Worm (Caenorhabditis elegans) whole organism, L1 larva: ENCODE results near the gene cpg-8.
A peak's percentile ranks its signal among the peaks of the same experiment; 100 is the strongest.

Experiments
- C04F5.9 ChIP-seq: sonication (generic microtip); optimal IDR thresholded peaks from 2 replicates; lab custom pipeline; 2016; ENCODE audit warnings: missing genetic modification characterization, missing compliant biosample characterization
- C34B4.2 ChIP-seq: sonication (generic microtip); optimal IDR thresholded peaks from 2 replicates; lab custom pipeline; 2017; ENCODE audit warnings: mild to moderate bottlenecking, missing genetic modification characterization, missing compliant biosample characterization
- Y116A8C.19 ChIP-seq: sonication (generic microtip); optimal IDR thresholded peaks from 2 replicates; lab custom pipeline; 2016; ENCODE audit warnings: missing compliant biosample characterization, missing genetic modification characterization, borderline replicate concordance
- alr-1 ChIP-seq: fragments of 200-800 bp; sonication (Bioruptor generic); optimal IDR thresholded peaks from 2 replicates; lab custom pipeline; 2018; ENCODE audit warnings: borderline replicate concordance, mild to moderate bottlenecking, missing genetic modification characterization, missing compliant biosample characterization
- ceh-63 ChIP-seq: fragments of 200-800 bp; sonication (Bioruptor generic); optimal IDR thresholded peaks from 2 replicates; lab custom pipeline; 2018; ENCODE audit warnings: mild to moderate bottlenecking, missing genetic modification characterization, missing compliant biosample characterization
- ceh-90 ChIP-seq: sonication (generic microtip); optimal IDR thresholded peaks from 2 replicates; lab custom pipeline; 2016; ENCODE audit warnings: missing genetic modification characterization, missing compliant biosample characterization
- dsc-1 ChIP-seq: sonication (generic microtip); optimal IDR thresholded peaks from 2 replicates; lab custom pipeline; 2016; ENCODE audit warnings: mild to moderate bottlenecking, missing genetic modification characterization, missing compliant biosample characterization
- efl-1 ChIP-seq, 4 experiments: fragments of 150-350 bp; optimal IDR thresholded peaks in 3 of 4; peaks in 1 of 4; 1 replicate in 1 of 4; 2 replicates in 3 of 4; lab custom pipeline; 2014; ENCODE audit warnings: missing biosample characterization in 2 of 4, missing genetic modification characterization in 2 of 4, missing genetic modification reagents in 2 of 4
- egl-13 ChIP-seq: sonication (generic microtip); optimal IDR thresholded peaks from 2 replicates; lab custom pipeline; 2016; ENCODE audit warnings: missing genotype, missing genetic modification reagents, missing genetic modification characterization, missing compliant biosample characterization
- fkh-4 ChIP-seq: sonication (generic microtip); optimal IDR thresholded peaks from 2 replicates; lab custom pipeline; 2016; ENCODE audit warnings: missing compliant biosample characterization, missing genetic modification characterization, borderline replicate concordance
- isw-1 ChIP-seq: fragments of 200-800 bp; sonication (Bioruptor generic); IDR thresholded peaks from 2 replicates; pipeline ENCODE4 v1.3.6; 2022; ENCODE audit warnings: missing genetic modification characterization, missing compliant biosample characterization
- lin-14 ChIP-seq: fragments of 200-800 bp; sonication (Bioruptor generic); optimal IDR thresholded peaks from 2 replicates; lab custom pipeline; 2018; ENCODE audit warnings: mild to moderate bottlenecking, missing genetic modification characterization, moderate library complexity, missing compliant biosample characterization
- lin-35 ChIP-seq, 2 experiments: fragments of 150-350 bp; optimal IDR thresholded peaks; 2 replicates each; lab custom pipeline; 2014; ENCODE audit warnings: missing biosample characterization in 2 of 2, missing genetic modification characterization in 2 of 2, missing genetic modification reagents in 2 of 2
- lir-3 ChIP-seq: sonication (generic microtip); optimal IDR thresholded peaks from 2 replicates; lab custom pipeline; 2016; ENCODE audit warnings: mild to moderate bottlenecking, missing genetic modification characterization, moderate library complexity, missing compliant biosample characterization; ENCODE audit not compliant: poor library complexity
- lsy-2 ChIP-seq, 2 experiments: fragments of 150-350 bp; optimal IDR thresholded peaks; 2 replicates each; lab custom pipeline; 2014; ENCODE audit warnings: missing biosample characterization in 2 of 2, missing genetic modification characterization in 2 of 2
- mab-9 ChIP-seq: fragments of 200-800 bp; sonication (Bioruptor generic); IDR thresholded peaks from 2 replicates; pipeline ENCODE4 v1.3.6; 2022; ENCODE audit warnings: missing genetic modification reagents, missing genetic modification characterization, missing compliant biosample characterization
- mdl-1 ChIP-seq, 2 experiments: fragments of 150-350 bp; optimal IDR thresholded peaks; 2 replicates each; lab custom pipeline; 2014 to 2017; ENCODE audit warnings: missing biosample characterization in 2 of 2, missing genetic modification characterization in 2 of 2, inconsistent platforms in 1 of 2
- mef-2 ChIP-seq: fragments of 150-350 bp; optimal IDR thresholded peaks from 2 replicates; lab custom pipeline; 2014; ENCODE audit warnings: missing biosample characterization, missing genetic modification characterization
- mep-1 ChIP-seq: fragments of 150-350 bp; optimal IDR thresholded peaks from 2 replicates; lab custom pipeline; 2014; ENCODE audit warnings: missing biosample characterization, missing genetic modification characterization
- nhr-19 ChIP-seq: fragments of 200-800 bp; sonication (Bioruptor generic); conservative IDR thresholded peaks from 2 replicates; pipeline ENCODE4 v1.3.6; 2022; ENCODE audit warnings: missing genetic modification characterization, missing compliant biosample characterization
- nhr-20 ChIP-seq: sonication (generic microtip); optimal IDR thresholded peaks from 2 replicates; lab custom pipeline; 2016; ENCODE audit warnings: mild to moderate bottlenecking, missing genetic modification characterization, missing compliant biosample characterization
- nhr-237 ChIP-seq: fragments of 150-350 bp; optimal IDR thresholded peaks from 2 replicates; lab custom pipeline; 2014; ENCODE audit warnings: missing biosample characterization, missing genetic modification characterization
- nhr-47 ChIP-seq: sonication (generic microtip); optimal IDR thresholded peaks from 2 replicates; lab custom pipeline; 2016; ENCODE audit warnings: mild to moderate bottlenecking, missing genetic modification characterization, moderate library complexity, missing compliant biosample characterization
- nhr-71 ChIP-seq: sonication (generic microtip); optimal IDR thresholded peaks from 2 replicates; lab custom pipeline; 2016; ENCODE audit warnings: mild to moderate bottlenecking, missing genetic modification characterization, moderate library complexity, missing compliant biosample characterization
- nhr-84 ChIP-seq: sonication (generic microtip); optimal IDR thresholded peaks from 2 replicates; lab custom pipeline; 2017; ENCODE audit warnings: missing biosample characterization, missing genetic modification characterization
- pag-3 ChIP-seq: sonication (generic microtip); optimal IDR thresholded peaks from 2 replicates; lab custom pipeline; 2017; ENCODE audit warnings: missing genetic modification characterization, mild to moderate bottlenecking, missing compliant biosample characterization, antibody characterized with exemption, borderline replicate concordance; ENCODE audit not compliant: insufficient read depth
- rnt-1 ChIP-seq: sonication (generic microtip); optimal IDR thresholded peaks from 2 replicates; lab custom pipeline; 2016; ENCODE audit warnings: mild to moderate bottlenecking, missing genetic modification characterization, moderate library complexity, missing compliant biosample characterization
- skn-1 ChIP-seq: fragments of 150-350 bp; optimal IDR thresholded peaks from 2 replicates; lab custom pipeline; 2014; ENCODE audit warnings: missing biosample characterization, missing genetic modification characterization
- snpc-4 ChIP-seq: fragments of 150-350 bp; optimal IDR thresholded peaks from 2 replicates; lab custom pipeline; 2014; ENCODE audit warnings: missing biosample characterization, missing genetic modification characterization
- snu-23 ChIP-seq: sonication (generic microtip); optimal IDR thresholded peaks from 2 replicates; lab custom pipeline; 2016; ENCODE audit warnings: missing genetic modification characterization, missing compliant biosample characterization
- swsn-7 ChIP-seq: sonication (generic microtip); optimal IDR thresholded peaks from 2 replicates; lab custom pipeline; 2016; ENCODE audit warnings: missing genetic modification characterization, missing compliant biosample characterization
- tbx-2 ChIP-seq: sonication (generic microtip); optimal IDR thresholded peaks from 2 replicates; lab custom pipeline; 2016; ENCODE audit warnings: missing genetic modification characterization, missing compliant biosample characterization
- tlp-1 ChIP-seq: fragments of 150-350 bp; optimal IDR thresholded peaks from 2 replicates; lab custom pipeline; 2014; ENCODE audit warnings: missing biosample characterization, missing genetic modification characterization
- unc-130 ChIP-seq: fragments of 150-350 bp; optimal IDR thresholded peaks from 2 replicates; lab custom pipeline; 2017; ENCODE audit warnings: missing biosample characterization, missing genetic modification characterization, inconsistent platforms
- unc-98 ChIP-seq: fragments of 200-800 bp; sonication (Bioruptor generic); IDR thresholded peaks from 2 replicates; pipeline ENCODE4 v1.3.6; 2022; ENCODE audit warnings: missing genetic modification characterization, missing compliant biosample characterization
- xbp-1 ChIP-seq: sonication (generic microtip); optimal IDR thresholded peaks from 2 replicates; lab custom pipeline; 2016; ENCODE audit warnings: missing genetic modification characterization, missing compliant biosample characterization
- zag-1 ChIP-seq: fragments of 150-350 bp; optimal IDR thresholded peaks from 2 replicates; lab custom pipeline; 2014; ENCODE audit warnings: missing biosample characterization, missing genetic modification characterization
- ztf-11 ChIP-seq, 2 experiments: sonication (generic microtip); optimal IDR thresholded peaks; 2 replicates each; lab custom pipeline; 2016 to 2017; ENCODE audit warnings: missing genetic modification characterization in 2 of 2, missing biosample characterization in 1 of 2, missing compliant biosample characterization in 1 of 2
- ztf-4 ChIP-seq: fragments of 150-350 bp; optimal IDR thresholded peaks from 2 replicates; lab custom pipeline; 2014; ENCODE audit warnings: missing biosample characterization, missing genetic modification characterization

The cpg-8 gene

ce11 chrV:4731154-4731961 is 39.1 kb upstream of the cpg-8 start, which contains the start of gene F39G3.3 (continued):
- no peak for TF ChIP-seq unc-98
- no peak for TF ChIP-seq nhr-84 (tag; lab: Kevin White, UChicago)
- TF ChIP-seq mef-2 (tag; lab: Kevin White, UChicago): no peak
- no peak for TF ChIP-seq C34B4.2
- TF ChIP-seq isw-1 (GFP tag; lab: Robert Waterston, UW): peak; percentile 6; the same call in 1 of the 2 replicates
- TF ChIP-seq nhr-47 (tag; lab: Kevin White, UChicago): peak; percentile 65
- peak; percentile 57 for TF ChIP-seq nhr-20
- no peak for TF ChIP-seq tlp-1 (tag; lab: Kevin White, UChicago)
- peak; percentile 66 for TF ChIP-seq swsn-7 (tag; lab: Kevin White, UChicago)
- peak; percentile 74 for TF ChIP-seq skn-1
- no peak for TF ChIP-seq ceh-63 (GFP tag; lab: Kevin White, UChicago)
- no peak for TF ChIP-seq mab-9 (GFP tag; lab: Robert Waterston, UW)
- TF ChIP-seq ceh-90: no peak
- TF ChIP-seq nhr-237 (tag; lab: Kevin White, UChicago): no peak
- no peak for TF ChIP-seq pag-3 (tag; lab: Kevin White, UChicago)
- peak; percentile 29 for TF ChIP-seq egl-13 (tag; lab: Kevin White, UChicago)
- no peak for TF ChIP-seq Y116A8C.19 (tag; lab: Kevin White, UChicago)
- peak; percentile 54 for TF ChIP-seq nhr-19 (GFP tag; lab: Robert Waterston, UW)
- TF ChIP-seq zag-1 (tag; lab: Kevin White, UChicago): no peak
- peak; percentile 68 for TF ChIP-seq mep-1 (tag; lab: Kevin White, UChicago)
- TF ChIP-seq tbx-2 (tag; lab: Kevin White, UChicago): peak; percentile 48
- no peak for TF ChIP-seq alr-1 (tag; lab: Kevin White, UChicago)
- peak; percentile 9 for TF ChIP-seq fkh-4

- TF ChIP-seq unc-130 (tag; lab: Kevin White, UChicago) (peak; percentile 5), xbp-1 (peak; percentile 27), lir-3 (tag; lab: Kevin White, UChicago) (peak; percentile 65), ztf-4 (tag; lab: Kevin White, UChicago) (no peak), mdl-1 (tag; optimal IDR thresholded peaks at IDR 0.05; lab: Kevin White, UChicago) (peak in 1 of 2 experiments; percentile 27), isw-1 (GFP tag; lab: Robert Waterston, UW) (0 out of 2 replicates have a peak, but pooled peaks have one; percentile 4), ztf-11 (tag; optimal IDR thresholded peaks at IDR 0.05; lab: Kevin White, UChicago) (no peak), nhr-71 (tag; lab: Kevin White, UChicago) (peak; percentile 61), efl-1 (optimal IDR thresholded peaks at IDR 0.05; lab: Kevin White, UChicago) (no peak), efl-1 (GFP tag; optimal IDR thresholded peaks at IDR 0.05 in 1 of 2; lab: Kevin White, UChicago) (peak in 1 of 2 experiments; percentile 67), nhr-47 (tag; lab: Kevin White, UChicago) (peak; percentile 6), nhr-20 (peak; percentile 9), lin-14 (peak; percentile 86), swsn-7 (tag; lab: Kevin White, UChicago) (peak; percentile 11), nhr-237 (tag; lab: Kevin White, UChicago) (no peak), dsc-1 (peak; percentile 33), snpc-4 (tag; lab: Kevin White, UChicago) (no peak), C04F5.9 (tag; lab: Kevin White, UChicago) (no peak), lin-35 (GFP tag; optimal IDR thresholded peaks at IDR 0.05; lab: Kevin White, UChicago) (peak; percentile 2 to 18), nhr-19 (GFP tag; lab: Robert Waterston, UW) (peak; percentile 38; the same call in 1 of the 2 replicates), snu-23 (GFP tag; lab: Kevin White, UChicago) (peak; percentile 56), rnt-1 (tag; lab: Kevin White, UChicago) (peak; percentile 57), lsy-2 (tag; optimal IDR thresholded peaks at IDR 0.05; lab: Kevin White, UChicago) (peak in 1 of 2 experiments; percentile 49), mep-1 (tag; lab: Kevin White, UChicago) (peak; percentile 36)
These were observed 37.8 kb upstream of the cpg-8 start, which contains the start of gene tig-2 for ce11 chrV:4730075-4730474. Gene tig-2, minus strand, starts transcription at chrV:4730161.
